Worm (Caenorhabditis elegans) whole organism, L4 larva: ENCODE data around the gene nhr-154.

Experiments
- F26F4.8 ChIP-seq: fragments of 200-800 bp; sonication (Bioruptor generic); conservative IDR thresholded peaks from 2 replicates; pipeline ENCODE4 v1.3.6; 2022; ENCODE audit warnings: missing genetic modification characterization, missing compliant biosample characterization
- T20F7.1 ChIP-seq: fragments of 200-800 bp; sonication (Bioruptor generic); optimal IDR thresholded peaks from 2 replicates; lab custom pipeline; 2018; ENCODE audit warnings: mild to moderate bottlenecking, missing genetic modification characterization, missing compliant biosample characterization
- Y48G9A.11 ChIP-seq: fragments of 200-800 bp; sonication (Bioruptor generic); IDR thresholded peaks from 2 replicates; pipeline ENCODE4 v1.3.6; 2022; ENCODE audit warnings: missing genetic modification reagents, missing genetic modification characterization, missing compliant biosample characterization
- aha-1 ChIP-seq: fragments of 150-350 bp; peaks from one replicate; lab custom pipeline; 2014; ENCODE audit warnings: missing biosample characterization, missing genetic modification characterization
- attf-4 ChIP-seq: sonication (generic microtip); optimal IDR thresholded peaks from 3 replicates; lab custom pipeline; 2017; ENCODE audit warnings: missing biosample characterization, missing genetic modification characterization
- ceh-32 ChIP-seq: sonication (generic microtip); optimal IDR thresholded peaks from 2 replicates; lab custom pipeline; 2016; ENCODE audit warnings: mild to moderate bottlenecking, missing genetic modification characterization, missing compliant biosample characterization; ENCODE audit not compliant: poor library complexity
- ceh-82 ChIP-seq: sonication (generic microtip); optimal IDR thresholded peaks from 2 replicates; lab custom pipeline; 2017; ENCODE audit warnings: missing biosample characterization, missing genetic modification characterization
- cey-2 ChIP-seq: sonication (generic microtip); optimal IDR thresholded peaks from 3 replicates; lab custom pipeline; 2017; ENCODE audit warnings: missing genetic modification characterization, mild to moderate bottlenecking, missing compliant biosample characterization, antibody characterized with exemption, borderline replicate concordance; ENCODE audit not compliant: insufficient read depth
- daf-16 ChIP-seq, 3 experiments: sonication (generic microtip); optimal IDR thresholded peaks; 2 replicates each; lab custom pipeline; 2016 to 2017; ENCODE audit warnings: missing genetic modification characterization in 3 of 3, missing genetic modification reagents in 3 of 3, mild to moderate bottlenecking in 2 of 3, missing compliant biosample characterization in 2 of 3, missing biosample characterization in 1 of 3, moderate library complexity in 1 of 3
- daf-8 ChIP-seq: fragments of 200-800 bp; sonication (Bioruptor generic); IDR thresholded peaks from 2 replicates; pipeline ENCODE4 v1.3.6; 2022; ENCODE audit warnings: missing genetic modification characterization, missing compliant biosample characterization
- dmd-6 ChIP-seq: fragments of 200-800 bp; sonication (Bioruptor generic); IDR thresholded peaks from 2 replicates; pipeline ENCODE4 v1.3.6; 2022; ENCODE audit warnings: missing genetic modification reagents, missing genetic modification characterization, missing compliant biosample characterization
- dpl-1 ChIP-seq: fragments of 150-350 bp; optimal IDR thresholded peaks from 2 replicates; lab custom pipeline; 2014; ENCODE audit warnings: missing biosample characterization, missing genetic modification reagents, missing genetic modification characterization
- dve-1 ChIP-seq: sonication (generic microtip); optimal IDR thresholded peaks from 2 replicates; lab custom pipeline; 2017; ENCODE audit warnings: antibody characterized with exemption, mild to moderate bottlenecking, missing genetic modification characterization, missing compliant biosample characterization; ENCODE audit not compliant: insufficient read depth
- egl-27 ChIP-seq: sonication (generic microtip); optimal IDR thresholded peaks from 3 replicates; lab custom pipeline; 2017; ENCODE audit warnings: missing biosample characterization, missing genetic modification reagents, missing genetic modification characterization
- egl-43 ChIP-seq: fragments of 200-800 bp; sonication (Bioruptor generic); IDR thresholded peaks from 2 replicates; pipeline ENCODE4 v1.3.6; 2022; ENCODE audit warnings: missing genetic modification reagents, missing genetic modification characterization, missing compliant biosample characterization
- gei-8 ChIP-seq: fragments of 200-800 bp; sonication (Bioruptor generic); optimal IDR thresholded peaks from 2 replicates; lab custom pipeline; 2018; ENCODE audit warnings: mild to moderate bottlenecking, missing genetic modification characterization, missing compliant biosample characterization
- hif-1 ChIP-seq, 2 experiments: sonication (generic microtip); optimal IDR thresholded peaks; 2 replicates each; lab custom pipeline; 2016 to 2017; ENCODE audit warnings: missing compliant biosample characterization in 2 of 2, missing genetic modification characterization in 2 of 2, missing genetic modification reagents in 2 of 2, missing genotype in 2 of 2, mild to moderate bottlenecking in 1 of 2
- hlh-30 ChIP-seq: sonication (generic microtip); optimal IDR thresholded peaks from 2 replicates; lab custom pipeline; 2017; ENCODE audit warnings: antibody characterized with exemption, mild to moderate bottlenecking, missing genetic modification characterization, missing compliant biosample characterization; ENCODE audit not compliant: insufficient read depth
- jun-1 ChIP-seq: fragments of 150-350 bp; optimal IDR thresholded peaks from 2 replicates; lab custom pipeline; 2014; ENCODE audit warnings: missing biosample characterization, missing genetic modification reagents, missing genetic modification characterization
- lin-29 ChIP-seq: fragments of 200-800 bp; sonication (Bioruptor generic); IDR thresholded peaks from 2 replicates; pipeline ENCODE4 v1.3.6; 2022; ENCODE audit warnings: missing genetic modification reagents, missing genetic modification characterization, missing compliant biosample characterization
- lin-38 ChIP-seq: fragments of 200-800 bp; sonication (Bioruptor generic); IDR thresholded peaks from 2 replicates; pipeline ENCODE4 v1.3.6; 2022; ENCODE audit warnings: missing genetic modification reagents, missing genetic modification characterization, missing compliant biosample characterization
- mdl-1 ChIP-seq, 2 experiments: fragments of 150-350 bp in 1 of 2; sonication (generic microtip) in 1 of 2; optimal IDR thresholded peaks; 2 replicates each; lab custom pipeline; 2014 to 2017; ENCODE audit warnings: missing biosample characterization in 2 of 2, missing genetic modification characterization in 2 of 2
- mdt-29 ChIP-seq: fragments of 200-800 bp; sonication (Bioruptor generic); IDR thresholded peaks from 2 replicates; pipeline ENCODE4 v1.3.6; 2022; ENCODE audit warnings: missing genetic modification reagents, missing genetic modification characterization, missing compliant biosample characterization
- mes-2 ChIP-seq: sonication (generic microtip); optimal IDR thresholded peaks from 2 replicates; lab custom pipeline; 2016; ENCODE audit warnings: missing genotype, mild to moderate bottlenecking, missing genetic modification characterization, missing compliant biosample characterization; ENCODE audit not compliant: poor library complexity, severe bottlenecking
- mxl-3 ChIP-seq: fragments of 200-800 bp; sonication (Bioruptor generic); optimal IDR thresholded peaks from 2 replicates; lab custom pipeline; 2018; ENCODE audit warnings: mild to moderate bottlenecking, missing genetic modification characterization, missing compliant biosample characterization
- nhr-10 ChIP-seq: fragments of 150-350 bp; optimal IDR thresholded peaks from 2 replicates; lab custom pipeline; 2014; ENCODE audit warnings: missing biosample characterization, missing genetic modification characterization
- nhr-111 ChIP-seq: fragments of 200-800 bp; sonication (Bioruptor generic); optimal IDR thresholded peaks from 2 replicates; lab custom pipeline; 2018; ENCODE audit warnings: mild to moderate bottlenecking, missing genetic modification characterization, missing compliant biosample characterization
- nhr-25 ChIP-seq: sonication (generic microtip); optimal IDR thresholded peaks from 2 replicates; lab custom pipeline; 2017; ENCODE audit warnings: missing genetic modification characterization, mild to moderate bottlenecking, missing compliant biosample characterization, antibody characterized with exemption, moderate library complexity, borderline replicate concordance; ENCODE audit not compliant: insufficient read depth
- nhr-28 ChIP-seq: fragments of 150-350 bp; optimal IDR thresholded peaks from 2 replicates; lab custom pipeline; 2014; ENCODE audit warnings: missing biosample characterization, missing genetic modification characterization
- nhr-48 ChIP-seq: sonication (generic microtip); optimal IDR thresholded peaks from 2 replicates; lab custom pipeline; 2016; ENCODE audit warnings: mild to moderate bottlenecking, missing genetic modification characterization, missing compliant biosample characterization
- nhr-6 ChIP-seq: fragments of 150-350 bp; optimal IDR thresholded peaks from 2 replicates; lab custom pipeline; 2014; ENCODE audit warnings: missing biosample characterization, missing genetic modification characterization
- nhr-77 ChIP-seq: fragments of 150-350 bp; optimal IDR thresholded peaks from 2 replicates; lab custom pipeline; 2014; ENCODE audit warnings: missing biosample characterization, missing genetic modification characterization
- pqm-1 ChIP-seq: sonication (generic microtip); optimal IDR thresholded peaks from 2 replicates; lab custom pipeline; 2017; ENCODE audit warnings: missing biosample characterization, missing genetic modification characterization
- rbr-2 ChIP-seq: sonication (generic microtip); optimal IDR thresholded peaks from 2 replicates; lab custom pipeline; 2016; ENCODE audit warnings: missing genotype, missing genetic modification characterization, missing compliant biosample characterization
- set-16 ChIP-seq: fragments of 200-800 bp; sonication (Bioruptor generic); IDR thresholded peaks from 2 replicates; pipeline ENCODE4 v1.3.6; 2022; ENCODE audit warnings: missing genetic modification reagents, missing genetic modification characterization, missing compliant biosample characterization
- skn-1 ChIP-seq: fragments of 150-350 bp; optimal IDR thresholded peaks from 2 replicates; lab custom pipeline; 2014; ENCODE audit warnings: missing biosample characterization, missing genetic modification characterization
- tag-97 ChIP-seq: fragments of 200-800 bp; sonication (Bioruptor generic); IDR thresholded peaks from 2 replicates; pipeline ENCODE4 v1.3.6; 2022; ENCODE audit warnings: missing genetic modification characterization, missing compliant biosample characterization
- vab-7 ChIP-seq: fragments of 200-800 bp; sonication (Bioruptor generic); IDR thresholded peaks from 2 replicates; pipeline ENCODE4 v1.3.6; 2022; ENCODE audit warnings: missing genetic modification reagents, missing genetic modification characterization, missing compliant biosample characterization
- ztf-7 ChIP-seq: fragments of 150-350 bp; optimal IDR thresholded peaks from 2 replicates; lab custom pipeline; 2014; ENCODE audit warnings: missing biosample characterization, missing genetic modification characterization

The nhr-154 gene

ce11 chrV:12106841-12107240, 5.7 kb downstream of the nhr-154 start, which contains the start of gene nhr-136:
TSS of gene nhr-136 (plus strand) at chrV:12107141.
- TF ChIP-seq ceh-82 (no peak), dmd-6 (no peak), daf-16 (GFP tag; optimal IDR thresholded peaks at IDR 0.05; lab: Kevin White, UChicago) (no peak), daf-16 (tag; optimal IDR thresholded peaks at IDR 0.05; lab: Kevin White, UChicago) (peak; percentile 5), gei-8 (no peak), mdt-29 (GFP tag; lab: Robert Waterston, UW) (no peak), nhr-28 (tag; lab: Kevin White, UChicago) (peak; percentile 42), lin-29 (GFP tag; lab: Robert Waterston, UW) (no peak), F26F4.8 (no peak), nhr-25 (tag; lab: Kevin White, UChicago) (no peak), mes-2 (tag; lab: Kevin White, UChicago) (no peak), Y48G9A.11 (GFP tag; lab: Robert Waterston, UW) (no peak), rbr-2 (tag; lab: Kevin White, UChicago) (no peak), nhr-111 (GFP tag; lab: Kevin White, UChicago) (no peak), ceh-32 (tag; lab: Kevin White, UChicago) (no peak), mxl-3 (GFP tag; lab: Kevin White, UChicago) (peak; percentile 39), nhr-48 (tag; lab: Kevin White, UChicago) (no peak), vab-7 (GFP tag; lab: Robert Waterston, UW) (no peak), lin-38 (GFP tag; lab: Robert Waterston, UW) (no peak), tag-97 (GFP tag; lab: Robert Waterston, UW) (no peak), nhr-6 (tag; lab: Kevin White, UChicago) (no peak), T20F7.1 (no peak), dpl-1 (GFP tag; lab: Kevin White, UChicago) (no peak), egl-43 (GFP tag; lab: Robert Waterston, UW) (no peak), set-16 (no peak), dve-1 (tag; lab: Kevin White, UChicago) (peak; percentile 26), ztf-7 (tag; lab: Kevin White, UChicago) (no peak), hif-1 (tag; optimal IDR thresholded peaks at IDR 0.05; lab: Kevin White, UChicago) (no peak)
- TF ChIP-seq, all 104 proteins: peak for 4

ce11 chrV:12111452-12111851, 10.4 kb downstream of the nhr-154 start, which contains the start of gene lhpp-1:
TSS of gene lhpp-1 (minus strand) at chrV:12111805.
- TF ChIP-seq dpl-1 (GFP tag; lab: Kevin White, UChicago) (peak; percentile 11), hlh-30 (peak; percentile 56), nhr-28 (tag; lab: Kevin White, UChicago) (peak; percentile 46), skn-1 (tag; lab: Kevin White, UChicago) (no peak), aha-1 (tag; lab: Kevin White, UChicago) (peak; percentile 23), attf-4 (tag; lab: Kevin White, UChicago) (no peak), mes-2 (tag; lab: Kevin White, UChicago) (peak; percentile 19), daf-8 (no peak), egl-27 (tag; lab: Kevin White, UChicago) (no peak), nhr-6 (tag; lab: Kevin White, UChicago) (peak; percentile 53), cey-2 (tag; lab: Kevin White, UChicago) (no peak)

- TF ChIP-seq hif-1 (tag; optimal IDR thresholded peaks at IDR 0.05; lab: Kevin White, UChicago) (no peak), jun-1 (tag; lab: Kevin White, UChicago) (no peak), nhr-77 (peak; percentile 3), nhr-10 (tag; lab: Kevin White, UChicago) (no peak), ceh-82 (no peak), dmd-6 (peak; percentile 54), aha-1 (tag; lab: Kevin White, UChicago) (peak; percentile 30), pqm-1 (tag; lab: Kevin White, UChicago) (peak; percentile 85), mdl-1 (tag; optimal IDR thresholded peaks at IDR 0.05; lab: Kevin White, UChicago) (peak in 1 of 2 experiments; percentile 13), mxl-3 (GFP tag; lab: Kevin White, UChicago) (peak; percentile 66), nhr-28 (tag; lab: Kevin White, UChicago) (peak; percentile 91), lin-29 (GFP tag; lab: Robert Waterston, UW) (no peak), nhr-48 (tag; lab: Kevin White, UChicago) (no peak)
- TF ChIP-seq, all 104 proteins: peak for 7
Observed at ce11 chrV:12113726-12114125, 12.6 kb downstream of the nhr-154 start.
